Fruit fly (Drosophila melanogaster): ENCODE data around the gene pod1.

DNA sequence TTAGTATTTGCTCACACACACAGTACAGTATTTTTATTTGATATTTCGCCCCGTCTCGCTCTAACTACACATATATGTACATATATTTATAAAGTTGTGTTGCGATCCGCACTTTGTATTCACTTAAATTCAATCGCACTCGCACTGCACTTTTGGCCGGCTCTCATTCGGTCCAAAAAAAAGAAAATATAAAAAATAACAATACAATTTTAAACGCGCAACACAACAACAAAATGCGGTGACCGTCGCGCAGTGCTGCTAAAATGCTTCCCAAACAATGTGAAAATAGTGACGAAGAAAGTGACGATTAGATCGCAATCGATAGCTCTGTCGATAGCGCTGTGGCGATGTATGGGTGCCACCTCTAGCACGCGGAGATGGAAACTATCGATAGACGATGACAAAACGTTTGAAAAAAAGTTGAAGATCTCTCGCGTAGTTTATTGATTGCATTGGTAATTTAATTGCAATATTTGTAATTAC is at the start of gene pod1, which contains the start of gene C3G:
- no peak for TF ChIP-seq psq (optimal IDR thresholded peaks at IDR 0.05)
- no peak for TF ChIP-seq usp (GFP tag; optimal IDR thresholded peaks at IDR 0.05)
- no peak for TF ChIP-seq CG8478 (optimal IDR thresholded peaks at IDR 0.05)
- TF ChIP-seq pan (optimal IDR thresholded peaks at IDR 0.05) = no peak
- TF ChIP-seq Dll (optimal IDR thresholded peaks at IDR 0.05) = no peak
- TF ChIP-seq EcR (GFP tag; optimal IDR thresholded peaks at IDR 0.05) = no peak
